Fruit fly (Drosophila melanogaster): ENCODE data around the gene CG15357.

Gene CG15357

dm6 chr2L:1911316-1911873 is 34.1 kb downstream of the CG15357 start (continued):
- TF ChIP-seq gcm (GFP tag; optimal IDR thresholded peaks at IDR 0.05) (peak; percentile 18), CHES-1-like (GFP tag; optimal IDR thresholded peaks at IDR 0.05) (no peak), CG18599 (GFP tag; optimal IDR thresholded peaks at IDR 0.05) (no peak), chn (GFP tag; optimal IDR thresholded peaks at IDR 0.05) (no peak), toy (GFP tag; IDR thresholded peaks at IDR 0.05) (no peak), MESR4 (GFP tag; optimal IDR thresholded peaks at IDR 0.05) (no peak), CG3281 (GFP tag; optimal IDR thresholded peaks at IDR 0.05) (peak; percentile 17), CG10267 (tag; optimal IDR thresholded peaks at IDR 0.05) (peak; percentile 1), pb (GFP tag; optimal IDR thresholded peaks at IDR 0.05) (no peak), abd-A (tag; optimal IDR thresholded peaks at IDR 0.05) (no peak), CG9932 (GFP tag; IDR thresholded peaks at IDR 0.05) (no peak), CTCF (GFP tag; optimal IDR thresholded peaks at IDR 0.05) (no peak)

dm6 chr2L:1909681-1910080 is 35.8 kb downstream of the CG15357 start:
- no peak for TF ChIP-seq Xbp1 (GFP tag; optimal IDR thresholded peaks at IDR 0.05)
- TF ChIP-seq HmgZ (tag; optimal IDR thresholded peaks at IDR 0.05) = peak; percentile 11
- peak; percentile 25 to 30 for TF ChIP-seq Trl (optimal IDR thresholded peaks at IDR 0.05)
- no peak for TF ChIP-seq Trl (GFP tag; optimal IDR thresholded peaks at IDR 0.05)
- TF ChIP-seq CG17829 (tag; optimal IDR thresholded peaks at IDR 0.05) = peak; percentile 10
- TF ChIP-seq crp (GFP tag; optimal IDR thresholded peaks at IDR 0.05) = peak in 1 of 2 experiments; percentile 39
- no peak for TF ChIP-seq al (GFP tag; IDR thresholded peaks at IDR 0.05)
- no peak for TF ChIP-seq Nf-YB (GFP tag; optimal IDR thresholded peaks at IDR 0.05)
- TF ChIP-seq ranshi (GFP tag; IDR thresholded peaks at IDR 0.05) = no peak
- TF ChIP-seq CG16779 (GFP tag; IDR thresholded peaks at IDR 0.05) = no peak
- TF ChIP-seq Abd-B (GFP tag; optimal IDR thresholded peaks at IDR 0.05) = no peak
- peak; percentile 34 for TF ChIP-seq CG2712 (tag; optimal IDR thresholded peaks at IDR 0.05)
- peak; percentile 41; the same call in 1 of the 2 replicates for TF ChIP-seq vvl (GFP tag; IDR thresholded peaks at IDR 0.05)
- no peak for TF ChIP-seq dmrt99B (tag; optimal IDR thresholded peaks at IDR 0.05)
- TF ChIP-seq CG6765 (GFP tag; optimal IDR thresholded peaks at IDR 0.05) = no peak
- no peak for TF ChIP-seq h (optimal IDR thresholded peaks at IDR 0.05)
- TF ChIP-seq Lhr (GFP tag; optimal IDR thresholded peaks at IDR 0.05) = peak; percentile 28
- no peak for TF ChIP-seq pnt (GFP tag; optimal IDR thresholded peaks at IDR 0.05)
- no peak for TF ChIP-seq CG6254 (GFP tag; optimal IDR thresholded peaks at IDR 0.05)
- TF ChIP-seq CG13624 (GFP tag; optimal IDR thresholded peaks at IDR 0.05) = peak; percentile 37
- TF ChIP-seq CG32772 (GFP tag; IDR thresholded peaks at IDR 0.05) = no peak
- peak; percentile 11 for TF ChIP-seq CG14710 (tag; optimal IDR thresholded peaks at IDR 0.05)
- TF ChIP-seq hbn (GFP tag; IDR thresholded peaks at IDR 0.05; ENCODE audit: partially characterized antibody) = no peak
- TF ChIP-seq trem (tag; optimal IDR thresholded peaks at IDR 0.05) = peak; percentile 28
- peak; percentile 5 for TF ChIP-seq CG1603 (tag; optimal IDR thresholded peaks at IDR 0.05)
- TF ChIP-seq bsh (GFP tag; optimal IDR thresholded peaks at IDR 0.05) = no peak
- TF ChIP-seq stc (GFP tag; IDR thresholded peaks at IDR 0.05) = 0 out of 2 replicates have a peak, but pooled peaks have one; percentile 21
- TF ChIP-seq tup (GFP tag; optimal IDR thresholded peaks at IDR 0.05) = no peak
- TF ChIP-seq Scr (GFP tag; IDR thresholded peaks at IDR 0.05; ENCODE audit: partially characterized antibody) = peak; percentile 20; the same call in 1 of the 2 replicates
- TF ChIP-seq CG43689 (GFP tag; IDR thresholded peaks at IDR 0.05) = no peak
- no peak for TF ChIP-seq abd-A (tag; optimal IDR thresholded peaks at IDR 0.05)
- TF ChIP-seq Sox102F (GFP tag; optimal IDR thresholded peaks at IDR 0.05) = no peak
- peak; percentile 34; the same call in 1 of the 2 replicates for TF ChIP-seq Adf1 (GFP tag; IDR thresholded peaks at IDR 0.05)
- TF ChIP-seq CG11504 (tag; optimal IDR thresholded peaks at IDR 0.05) = peak; percentile 6
- peak; percentile 16 for TF ChIP-seq CG10267 (tag; optimal IDR thresholded peaks at IDR 0.05)
- TF ChIP-seq sna (GFP tag; IDR thresholded peaks at IDR 0.05; ENCODE audit: partially characterized antibody) = peak; percentile 46
- no peak for TF ChIP-seq CG8388 (GFP tag; optimal IDR thresholded peaks at IDR 0.05)
- peak; percentile 40; the same call in 1 of the 3 replicates for TF ChIP-seq knrl (GFP tag; IDR thresholded peaks at IDR 0.05; ENCODE audit: partially characterized antibody)
